Fruit fly (Drosophila melanogaster) Kc167 (cell line): ENCODE measurements around the gene nst.

Source experiments
- Myc ChIP-seq: fragments of >200 bp; optimal IDR thresholded peaks from 2 replicates; lab custom pipeline; 2017; ENCODE audit warnings: missing external identifiers
- Sin3A ChIP-seq: fragments of >200 bp; optimal IDR thresholded peaks from 2 replicates; lab custom pipeline; 2018; ENCODE audit warnings: missing external identifiers
- h ChIP-seq: fragments of >200 bp; optimal IDR thresholded peaks from 3 replicates; lab custom pipeline; 2018; ENCODE audit warnings: missing external identifiers
- insv ChIP-seq: fragments of >200 bp; optimal IDR thresholded peaks from 3 replicates; lab custom pipeline; 2018; ENCODE audit warnings: missing external identifiers
- psq ChIP-seq: fragments of >200 bp; optimal IDR thresholded peaks from 2 replicates; lab custom pipeline; 2017; ENCODE audit warnings: missing external identifiers
- ttk ChIP-seq: sonication (Bioruptor generic); optimal IDR thresholded peaks from 2 replicates; lab custom pipeline; 2017; ENCODE audit warnings: missing external identifiers

Gene nst

DNA sequence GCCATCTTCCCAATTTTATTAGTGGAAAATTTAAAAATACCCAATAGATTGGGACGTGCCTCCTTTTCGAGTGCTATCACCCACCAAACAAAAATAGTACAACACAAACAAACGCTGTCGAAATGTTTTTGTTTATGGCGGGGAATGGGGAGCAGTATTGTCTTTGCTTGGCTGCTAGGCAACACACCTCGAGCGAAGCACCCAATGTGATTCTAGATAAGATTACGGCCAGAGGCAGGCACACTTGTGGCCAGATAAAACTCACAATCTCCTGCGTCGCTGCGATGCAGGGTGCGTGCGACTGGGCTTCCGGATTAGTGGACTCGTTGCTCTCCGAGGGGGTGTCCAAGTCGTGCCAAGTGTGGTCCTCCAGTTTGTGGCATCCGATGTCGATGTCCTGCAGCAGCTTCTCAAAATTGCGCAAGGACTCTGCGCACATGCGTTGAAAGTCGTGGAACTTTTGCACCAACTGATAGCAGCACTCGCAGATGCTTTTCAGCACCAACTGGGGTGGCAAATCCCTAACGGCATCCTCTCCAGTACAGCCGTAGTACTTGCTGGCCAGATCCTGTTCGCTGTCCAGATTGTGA is 22.9 kb downstream of the nst start:
- TF ChIP-seq h (lab: Kevin White, UChicago), result no peak
- TF ChIP-seq psq, result no peak

DNA sequence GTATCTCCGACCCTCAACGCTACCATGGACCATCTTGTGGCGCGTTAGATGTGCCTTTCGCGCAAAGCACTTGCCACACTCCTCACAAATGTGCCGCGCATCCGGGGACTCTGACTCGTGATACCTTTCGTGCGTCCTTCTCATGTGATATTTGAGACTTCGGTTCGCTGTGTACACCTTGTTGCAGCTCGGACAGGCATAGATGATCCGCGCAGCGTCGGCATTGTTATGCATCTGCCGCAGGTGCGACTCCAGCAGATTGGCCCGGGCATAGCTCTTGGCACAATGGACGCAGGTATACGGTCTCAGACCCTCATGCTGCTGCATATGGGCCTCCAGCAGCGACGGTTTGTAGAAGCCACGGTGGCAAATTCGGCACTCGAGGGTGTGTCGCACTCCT is 24.0 kb downstream of the nst start:
- TF ChIP-seq Sin3A (lab: Kevin White, UChicago) (no peak), ttk (lab: Kevin White, UChicago) (no peak), insv (lab: Kevin White, UChicago) (no peak), h (lab: Kevin White, UChicago) (no peak), Myc (lab: Kevin White, UChicago) (no peak), psq (no peak)

DNA sequence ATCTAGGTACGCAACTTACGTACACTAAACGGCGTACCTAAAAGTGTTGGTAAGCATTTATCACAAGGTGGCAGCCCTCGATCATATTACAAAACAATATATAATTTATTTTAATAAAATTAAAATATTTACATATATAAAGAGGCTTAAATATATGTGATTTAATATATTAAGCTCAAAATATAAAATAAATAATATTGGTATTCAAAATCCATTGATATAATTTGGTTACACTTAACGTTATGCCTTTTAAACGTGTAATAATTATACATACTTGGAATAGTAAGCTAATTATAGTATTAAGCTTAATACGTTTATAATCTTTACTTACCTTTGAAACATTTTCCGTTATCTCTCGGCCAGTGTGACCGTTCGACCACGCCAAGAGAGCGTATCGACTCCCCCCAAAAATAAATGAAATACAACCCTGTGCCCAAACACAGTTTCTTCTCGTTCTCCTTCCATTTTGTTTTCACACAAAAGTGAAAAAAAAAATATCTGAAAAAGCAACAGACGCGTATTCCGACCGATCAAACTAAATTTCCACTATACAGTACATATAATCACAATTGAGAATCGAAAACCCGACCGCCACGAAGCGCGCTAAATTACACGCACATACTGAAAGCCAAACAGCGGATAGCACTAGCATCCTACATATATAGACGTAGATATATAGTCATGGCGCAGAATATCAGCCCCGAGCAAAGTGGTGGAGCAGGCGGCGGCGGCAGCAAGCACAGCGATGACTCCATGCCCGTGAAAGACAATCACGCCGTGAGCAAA is 25.9 kb downstream of the nst start, which contains the start of the genes CG10646 and vih:
Gene CG10646, minus strand, starts transcription at position 30 of the 786 bp plus-strand sequence.
Gene vih, plus strand, starts transcription at position 428 of the 786 bp plus-strand sequence.
- TF ChIP-seq insv (lab: Kevin White, UChicago) (no peak), Myc (lab: Kevin White, UChicago) (no peak), ttk (lab: Kevin White, UChicago) (no peak), Sin3A (lab: Kevin White, UChicago) (no peak), psq (no peak), h (lab: Kevin White, UChicago) (no peak)

DNA sequence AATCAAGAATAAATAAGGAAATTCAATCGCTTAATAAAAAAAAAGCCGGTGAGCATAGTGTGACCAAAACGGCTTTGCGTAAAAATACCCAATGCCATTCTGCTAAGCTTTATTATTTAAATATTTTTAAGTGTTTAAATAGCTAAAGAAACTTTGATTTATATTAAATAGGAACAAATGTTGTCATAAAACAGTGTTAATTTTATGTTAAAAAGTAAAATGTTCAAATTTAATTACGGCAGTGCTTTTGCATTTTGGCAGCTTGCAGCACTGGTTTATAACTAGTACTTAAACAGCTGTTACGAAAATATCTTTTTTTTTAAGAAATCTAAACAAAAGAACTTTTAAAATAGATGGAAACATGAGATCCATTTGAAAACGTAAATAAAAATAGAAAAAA is 28.7 kb downstream of the nst start, which contains the start of the genes CG10638 and CG10681:
Gene CG10638, minus strand, starts transcription at position 63 of the 400 bp plus-strand sequence.
Gene CG10681, plus strand, starts transcription at position 265 of the 400 bp plus-strand sequence.
- no peak for TF ChIP-seq Sin3A (lab: Kevin White, UChicago)
- no peak for TF ChIP-seq ttk (lab: Kevin White, UChicago)
- no peak for TF ChIP-seq Myc (lab: Kevin White, UChicago)
- no peak for TF ChIP-seq h (lab: Kevin White, UChicago)
- TF ChIP-seq insv (lab: Kevin White, UChicago), result no peak
- no peak for TF ChIP-seq psq

DNA sequence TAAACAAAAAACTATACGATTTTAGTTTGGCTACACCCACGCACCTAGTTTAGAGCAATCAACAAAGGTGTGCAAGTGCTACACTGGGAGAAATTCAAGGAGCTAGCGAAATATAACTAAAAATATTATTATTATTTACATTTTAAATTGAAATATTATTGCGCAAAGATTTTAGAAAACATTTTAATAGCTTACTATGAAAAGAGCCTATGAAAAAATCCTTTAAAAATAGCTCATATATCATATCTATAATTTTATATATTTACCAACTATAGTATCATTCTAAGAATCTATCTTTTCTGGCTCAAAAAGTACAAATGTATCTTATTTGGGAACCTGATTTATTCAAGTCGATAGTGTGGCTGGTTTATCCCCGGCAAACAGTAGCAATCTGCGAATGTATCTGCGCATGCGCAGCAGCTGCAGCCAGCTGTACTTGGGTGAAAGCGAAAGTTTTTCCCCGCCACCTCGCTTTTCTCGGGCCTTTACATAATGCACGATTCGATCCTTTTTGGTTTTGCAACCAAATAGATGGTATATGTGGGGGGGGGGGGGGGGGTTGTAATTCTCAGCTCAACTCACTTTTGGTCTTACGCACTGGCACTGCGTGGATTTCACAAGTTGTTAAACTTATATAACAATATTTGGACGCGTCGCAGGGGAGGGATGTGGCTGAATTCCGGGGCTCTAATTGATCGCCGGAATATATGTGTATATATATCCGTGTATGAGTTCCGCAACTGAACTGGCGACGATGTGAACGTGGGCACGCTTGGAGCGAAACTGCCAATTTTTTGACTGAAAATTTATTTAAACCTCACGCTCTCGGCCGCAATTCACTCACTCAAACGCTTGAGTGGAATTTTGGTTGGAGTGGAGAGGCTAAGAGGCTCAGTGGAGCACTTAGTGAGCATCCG is 33.3 kb downstream of the nst start, which contains the start of gene CG10657:
Gene CG10657, minus strand, starts transcription at position 789 of the 917 bp plus-strand sequence.
- TF ChIP-seq ttk (lab: Kevin White, UChicago), result no peak
- no peak for TF ChIP-seq insv (lab: Kevin White, UChicago)
- no peak for TF ChIP-seq Sin3A (lab: Kevin White, UChicago)
- no peak for TF ChIP-seq psq
- no peak for TF ChIP-seq Myc (lab: Kevin White, UChicago)

DNA sequence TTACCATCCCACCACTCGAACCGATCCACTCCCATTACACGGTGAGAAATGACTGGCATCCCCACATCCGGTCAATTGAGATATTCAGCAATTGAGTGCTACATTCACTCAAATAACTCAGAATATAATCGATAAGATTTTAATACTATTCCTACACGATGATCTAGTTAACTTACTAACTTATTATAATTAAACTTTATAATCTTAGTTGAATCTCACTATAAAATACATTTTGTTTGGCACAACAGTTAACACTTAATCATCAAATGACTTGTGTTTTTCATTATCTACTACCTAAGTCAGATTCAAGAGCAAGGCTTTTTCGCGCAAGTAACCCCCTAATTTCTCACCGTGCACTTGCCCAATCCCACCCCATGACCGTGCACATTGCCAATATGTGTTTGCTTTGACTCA is 34.7 kb downstream of the nst start:
- TF ChIP-seq Sin3A (lab: Kevin White, UChicago), result no peak
- TF ChIP-seq insv (lab: Kevin White, UChicago), result no peak
- no peak for TF ChIP-seq ttk (lab: Kevin White, UChicago)
- no peak for TF ChIP-seq Myc (lab: Kevin White, UChicago)
- TF ChIP-seq psq, result no peak
- TF ChIP-seq h (lab: Kevin White, UChicago), result no peak

DNA sequence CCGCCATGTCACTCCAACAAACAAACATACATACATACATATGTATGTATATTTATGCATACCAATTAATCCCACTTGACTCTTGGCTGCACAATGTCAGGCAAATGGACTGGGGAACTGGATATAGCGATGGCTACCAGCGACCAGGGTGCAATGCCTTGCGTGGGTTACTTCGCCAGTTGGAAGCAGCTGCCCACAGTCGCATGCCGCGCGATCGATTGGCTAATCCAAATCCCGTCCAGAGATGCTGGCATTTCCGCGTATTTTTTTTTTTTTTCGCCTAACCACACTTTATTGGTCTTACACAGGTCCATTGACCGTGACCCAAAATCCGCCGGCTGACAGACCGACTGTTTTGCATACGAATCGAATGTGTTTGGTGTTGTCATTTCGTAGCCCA is 35.7 kb downstream of the nst start:
- no peak for TF ChIP-seq Myc (lab: Kevin White, UChicago)
- no peak for TF ChIP-seq h (lab: Kevin White, UChicago)
- no peak for TF ChIP-seq psq
- TF ChIP-seq Sin3A (lab: Kevin White, UChicago), result no peak
- no peak for TF ChIP-seq insv (lab: Kevin White, UChicago)
- TF ChIP-seq ttk (lab: Kevin White, UChicago), result no peak

DNA sequence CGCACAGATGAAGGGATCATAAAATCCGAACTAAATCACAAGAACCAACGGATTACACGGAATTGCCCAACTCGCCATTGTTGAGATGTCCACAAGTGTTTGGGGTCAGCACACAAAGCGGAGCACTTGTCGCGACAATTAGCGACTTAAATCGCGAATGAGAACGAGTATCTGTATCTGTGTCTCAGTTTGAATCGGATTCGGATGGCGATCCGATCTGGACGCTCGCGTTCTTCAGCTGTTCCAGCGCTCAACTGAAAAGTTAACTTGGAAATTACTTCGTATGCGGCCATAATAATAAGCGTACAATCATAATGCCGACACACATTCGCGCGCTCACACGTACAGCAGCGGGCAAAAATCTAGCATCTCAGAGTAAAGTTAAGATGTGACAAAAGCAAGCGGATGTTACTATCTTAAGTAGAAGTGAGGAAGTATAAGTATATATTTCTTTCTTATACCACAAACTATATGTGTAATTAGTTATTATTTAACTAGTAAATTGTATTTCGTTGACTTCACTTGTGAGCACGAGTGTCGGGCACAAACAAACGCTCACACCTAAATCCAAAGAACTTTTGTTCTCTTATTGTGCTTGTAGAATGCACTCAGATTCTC is 39.4 kb downstream of the nst start, which contains the start of gene CG10660:
Gene CG10660, minus strand, starts transcription at position 259 of the 618 bp plus-strand sequence.
- TF ChIP-seq insv (lab: Kevin White, UChicago) (no peak), Sin3A (lab: Kevin White, UChicago) (no peak), psq (no peak), h (lab: Kevin White, UChicago) (no peak), ttk (lab: Kevin White, UChicago) (no peak), Myc (lab: Kevin White, UChicago) (no peak)

DNA sequence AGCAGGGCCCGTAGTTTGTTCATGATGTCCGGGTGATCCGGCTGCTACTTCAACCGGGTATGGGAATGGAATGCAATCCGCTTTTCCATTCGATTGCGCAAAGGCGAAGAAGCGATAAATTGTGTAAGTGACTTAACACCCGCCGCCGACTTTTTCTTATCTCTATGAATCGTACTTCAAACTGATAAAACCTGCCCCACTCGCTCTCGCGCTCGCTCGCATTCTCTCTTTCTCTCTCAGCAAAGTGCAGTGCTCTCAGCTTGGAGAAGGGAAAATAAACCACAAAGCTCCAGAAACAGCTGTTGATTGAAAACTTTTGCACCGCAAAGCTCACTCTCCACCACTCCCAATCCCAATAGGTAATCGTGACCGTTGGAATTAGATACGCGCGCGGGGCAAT is 40.0 kb downstream of the nst start:
- TF ChIP-seq ttk (lab: Kevin White, UChicago) (no peak), h (lab: Kevin White, UChicago) (no peak), Myc (lab: Kevin White, UChicago) (no peak), Sin3A (lab: Kevin White, UChicago) (no peak), insv (lab: Kevin White, UChicago) (no peak), psq (no peak)

DNA sequence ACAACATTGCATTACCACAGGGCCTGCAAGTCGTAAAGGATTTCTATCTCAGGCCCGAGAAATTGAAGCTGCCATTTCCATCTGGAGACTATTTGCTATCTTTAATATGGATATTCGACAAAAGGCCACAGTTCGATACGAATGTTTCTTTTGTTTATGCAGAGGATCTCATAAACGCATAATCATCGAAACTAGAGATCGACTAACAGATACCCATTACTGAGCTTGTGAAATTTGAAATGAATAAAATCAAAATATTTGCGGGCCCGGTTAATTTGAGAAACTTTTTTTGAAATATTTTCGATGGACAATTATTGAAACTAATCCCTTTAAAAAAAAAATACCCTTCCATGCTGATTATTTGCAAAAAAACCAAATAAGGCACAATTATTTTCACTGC is 43.8 kb downstream of the nst start:
- TF ChIP-seq h (lab: Kevin White, UChicago) (no peak), Myc (lab: Kevin White, UChicago) (no peak), ttk (lab: Kevin White, UChicago) (no peak), psq (no peak), insv (lab: Kevin White, UChicago) (no peak), Sin3A (lab: Kevin White, UChicago) (no peak)
